Worm (Caenorhabditis elegans) whole organism, L3 larva: ENCODE results near the gene C36C5.4.

Source experiments
- R02D3.7 ChIP-seq: fragments of 150-350 bp; optimal IDR thresholded peaks from 2 replicates; lab custom pipeline; 2014; ENCODE audit warnings: missing biosample characterization, missing genetic modification characterization
- nhr-25 ChIP-seq: sonication (generic microtip); optimal IDR thresholded peaks from 2 replicates; lab custom pipeline; 2017; ENCODE audit warnings: missing biosample characterization, missing genetic modification characterization
- pha-4 ChIP-seq: fragments of 150-350 bp; optimal IDR thresholded peaks from 2 replicates; lab custom pipeline; 2014; ENCODE audit warnings: missing biosample characterization, missing genetic modification reagents, missing genetic modification characterization
- pqm-1 ChIP-seq: fragments of 150-350 bp; optimal IDR thresholded peaks from 2 replicates; lab custom pipeline; 2017; ENCODE audit warnings: missing biosample characterization, missing genetic modification characterization, inconsistent platforms

- no peak for TF ChIP-seq R02D3.7 (tag; lab: Kevin White, UChicago)
- peak; percentile 2 for TF ChIP-seq pqm-1
- peak; percentile 78 for TF ChIP-seq pha-4 (tag; lab: Kevin White, UChicago)
- peak; percentile 50 for TF ChIP-seq nhr-25
These were observed 28.6 kb downstream of the C36C5.4 start, which contains the start of gene Y73C8B.2 for ce11 chrV:3194952-3195450.
